Worm (Caenorhabditis elegans) whole organism, L3 larva: ENCODE data around the gene fbxa-28.

Experiments
- nhr-28 ChIP-seq: fragments of 150-350 bp; optimal IDR thresholded peaks from 2 replicates; lab custom pipeline; 2014; ENCODE audit warnings: missing biosample characterization, missing genetic modification characterization
- nhr-76 ChIP-seq: fragments of 150-350 bp; sonication (generic microtip); optimal IDR thresholded peaks from 5 replicates; lab custom pipeline; 2014; ENCODE audit warnings: missing biosample characterization, missing genetic modification characterization
- unc-39 ChIP-seq: sonication (generic microtip); optimal IDR thresholded peaks from 4 replicates; lab custom pipeline; 2017; ENCODE audit warnings: missing biosample characterization, missing genetic modification characterization

- TF ChIP-seq nhr-28 (tag; lab: Kevin White, UChicago) (no peak), unc-39 (tag; lab: Kevin White, UChicago) (no peak), nhr-76 (tag; lab: Kevin White, UChicago) (no peak)
These were observed 48.6 kb upstream of the fbxa-28 start, which contains the start of the genes fbxa-76 and fbxa-77 for ce11 chrIII:1249111-1249583.
